Fruit fly (Drosophila melanogaster): ENCODE results near the gene CG14562.

Gene CG14562

dm6 chr3L:21918605-21919004 lies 23.4 kb upstream of the CG14562 start (continued):
- TF ChIP-seq ss (GFP tag; optimal IDR thresholded peaks at IDR 0.05) (peak in 1 of 2 experiments; percentile 7), cyc (GFP tag; optimal IDR thresholded peaks at IDR 0.05) (no peak), Hr38 (GFP tag; optimal IDR thresholded peaks at IDR 0.05) (no peak), Sox15 (GFP tag; optimal IDR thresholded peaks at IDR 0.05) (no peak), CG10669 (GFP tag; optimal IDR thresholded peaks at IDR 0.05) (no peak), CG6276 (GFP tag; optimal IDR thresholded peaks at IDR 0.05) (no peak), CG6854 (GFP tag; optimal IDR thresholded peaks at IDR 0.05) (no peak), CG3032 (tag; optimal IDR thresholded peaks at IDR 0.05) (peak; percentile 56), CG6163 (GFP tag; IDR thresholded peaks at IDR 0.05) (no peak), topi (GFP tag; optimal IDR thresholded peaks at IDR 0.05) (peak; percentile 10), CG8119 (GFP tag; IDR thresholded peaks at IDR 0.05) (no peak), eg (GFP tag; IDR thresholded peaks at IDR 0.05) (no peak), Gug (GFP tag; IDR thresholded peaks at IDR 0.05) (no peak)

DNA sequence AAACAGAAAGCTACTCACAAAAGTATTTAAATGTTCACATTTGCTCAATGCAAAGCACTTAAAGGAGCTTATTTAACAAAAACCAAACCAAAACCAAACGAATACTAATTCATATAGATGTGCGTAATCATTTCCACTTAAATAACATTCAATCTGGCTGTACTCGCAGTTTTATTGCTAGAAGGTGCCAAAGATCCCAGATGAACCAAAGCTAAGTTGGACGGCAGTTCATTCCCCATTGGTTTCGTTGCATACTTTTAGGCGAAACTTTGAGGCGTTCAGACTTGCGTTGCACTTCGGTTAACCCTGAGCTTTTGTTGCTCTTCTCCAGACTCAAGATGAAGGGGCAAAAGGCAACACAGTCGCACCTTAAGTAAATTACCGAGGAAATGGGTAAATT lies 11.8 kb upstream of the CG14562 start:
- TF ChIP-seq dac (GFP tag; optimal IDR thresholded peaks at IDR 0.05) (no peak), CG15336 (GFP tag; IDR thresholded peaks at IDR 0.05) (peak; percentile 22; the same call in 1 of the 2 replicates)

DNA sequence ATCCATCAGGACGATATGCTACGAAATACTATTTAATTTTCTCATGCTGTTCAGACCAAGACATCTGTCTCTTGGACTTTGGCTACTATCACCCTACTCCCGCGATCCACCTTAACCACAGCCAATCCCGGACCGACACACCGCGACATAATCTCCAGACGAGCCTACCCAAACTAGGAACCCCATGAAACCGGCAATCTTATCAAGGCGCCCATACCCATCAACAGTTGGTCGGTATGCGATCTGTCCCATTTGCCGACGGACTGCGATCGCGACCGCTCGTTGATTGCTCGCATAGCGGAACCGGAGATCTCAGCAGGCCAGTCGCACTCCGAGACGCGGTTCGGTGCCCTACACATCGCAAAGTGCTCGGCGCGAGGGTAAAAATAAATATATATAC lies 7.6 kb upstream of the CG14562 start, which contains the start of gene SLC22A:
Gene SLC22A, plus strand, starts transcription at position 243 of the 400 bp plus-strand sequence.
- peak; percentile 30; the same call in 1 of the 2 replicates for TF ChIP-seq CG15336 (GFP tag; IDR thresholded peaks at IDR 0.05)
- no peak for TF ChIP-seq lz (GFP tag; optimal IDR thresholded peaks at IDR 0.05)
- TF ChIP-seq CG8119 (GFP tag; IDR thresholded peaks at IDR 0.05): 0 out of 3 replicates have a peak, but pooled peaks have one; percentile 30
- TF ChIP-seq salr (GFP tag; optimal IDR thresholded peaks at IDR 0.05): no peak
- TF ChIP-seq dac (GFP tag; optimal IDR thresholded peaks at IDR 0.05): peak; percentile 3
- peak; percentile 72 to 84 for TF ChIP-seq ss (GFP tag; optimal IDR thresholded peaks at IDR 0.05)
- TF ChIP-seq CG32006 (GFP tag; optimal IDR thresholded peaks at IDR 0.05): no peak
- peak; percentile 33 for TF ChIP-seq Eip75B (GFP tag; optimal IDR thresholded peaks at IDR 0.05)
- no peak for TF ChIP-seq CG16779 (tag; optimal IDR thresholded peaks at IDR 0.05)
- peak; percentile 22 for TF ChIP-seq Ets96B (tag; optimal IDR thresholded peaks at IDR 0.05)
- TF ChIP-seq vri (GFP tag; optimal IDR thresholded peaks at IDR 0.05): no peak
- TF ChIP-seq OdsH (GFP tag; optimal IDR thresholded peaks at IDR 0.05): peak; percentile 10
- TF ChIP-seq Hr4 (GFP tag; optimal IDR thresholded peaks at IDR 0.05): peak; percentile 28
- no peak for TF ChIP-seq pdm3 (GFP tag; optimal IDR thresholded peaks at IDR 0.05)
- TF ChIP-seq CG1621 (tag; optimal IDR thresholded peaks at IDR 0.05): peak; percentile 50
- peak; percentile 0 for TF ChIP-seq CG8319 (GFP tag; optimal IDR thresholded peaks at IDR 0.05)
- TF ChIP-seq net (GFP tag; optimal IDR thresholded peaks at IDR 0.05): peak; percentile 46
- peak; percentile 72 for TF ChIP-seq CG6808 (GFP tag; optimal IDR thresholded peaks at IDR 0.05)
- no peak for TF ChIP-seq CG6854 (GFP tag; optimal IDR thresholded peaks at IDR 0.05)
- TF ChIP-seq Blimp-1 (GFP tag; optimal IDR thresholded peaks at IDR 0.05): no peak
- no peak for TF ChIP-seq Gug (GFP tag; IDR thresholded peaks at IDR 0.05)
- TF ChIP-seq CG34406 (GFP tag; optimal IDR thresholded peaks at IDR 0.05): no peak
- TF ChIP-seq achi (GFP tag; optimal IDR thresholded peaks at IDR 0.05): peak; percentile 18
- TF ChIP-seq Eip78C (GFP tag): peak; percentile 81
- TF ChIP-seq CG6276 (GFP tag; optimal IDR thresholded peaks at IDR 0.05): peak; percentile 77
- TF ChIP-seq svp (GFP tag): peak; percentile 95
- TF ChIP-seq CG11902 (GFP tag; optimal IDR thresholded peaks at IDR 0.05): no peak
- no peak for TF ChIP-seq Met (GFP tag; optimal IDR thresholded peaks at IDR 0.05)
- peak; percentile 67 for TF ChIP-seq CG9139 (GFP tag; optimal IDR thresholded peaks at IDR 0.05)
- TF ChIP-seq cyc (GFP tag; optimal IDR thresholded peaks at IDR 0.05): no peak
- TF ChIP-seq fd85E (GFP tag; optimal IDR thresholded peaks at IDR 0.05): no peak
- TF ChIP-seq CG4318 (GFP tag; optimal IDR thresholded peaks at IDR 0.05): no peak
- TF ChIP-seq spab (GFP tag; optimal IDR thresholded peaks at IDR 0.05): peak; percentile 66
- peak; percentile 10 for TF ChIP-seq Sox14 (GFP tag; optimal IDR thresholded peaks at IDR 0.05)
- peak; percentile 44 for TF ChIP-seq CG10669 (GFP tag; optimal IDR thresholded peaks at IDR 0.05)
